Fruit fly (Drosophila melanogaster) whole organism, embryonic: ENCODE measurements around the gene CG16953.
A peak's percentile ranks its signal among the peaks of the same experiment; 100 is the strongest.

Source experiments
- Blimp-1 ChIP-seq: fragments of 200-800 bp; sonication (Bioruptor generic); optimal IDR thresholded peaks from 3 replicates; lab custom pipeline; 2018; ENCODE audit warnings: missing biosample characterization, missing genetic modification characterization, mild to moderate bottlenecking, moderate library complexity, missing genetic modification reagents
- CG10209 ChIP-seq: fragments of 200-800 bp; sonication (Bioruptor generic); optimal IDR thresholded peaks from 3 replicates; lab custom pipeline; 2017; ENCODE audit warnings: missing biosample characterization, mild to moderate bottlenecking, missing genetic modification characterization, missing genetic modification reagents
- CG11085 ChIP-seq: fragments of 200-800 bp; sonication (Bioruptor generic); IDR thresholded peaks from 2 replicates; pipeline ENCODE4 v1.3.6; 2022; ENCODE audit warnings: missing biosample characterization, missing genetic modification characterization
- CG12299 ChIP-seq: fragments of 200-800 bp; sonication (Bioruptor generic); optimal IDR thresholded peaks from 2 replicates; lab custom pipeline; 2018; ENCODE audit warnings: missing biosample characterization, mild to moderate bottlenecking, missing genetic modification characterization
- CG13123 ChIP-seq: fragments of 200-800 bp; sonication (Bioruptor generic); optimal IDR thresholded peaks from 2 replicates; lab custom pipeline; 2016; ENCODE audit warnings: missing biosample characterization, missing genetic modification characterization
- CG14441 ChIP-seq: fragments of 200-800 bp; sonication (Bioruptor generic); IDR thresholded peaks from 2 replicates; pipeline ENCODE4 v1.3.6; 2022; ENCODE audit warnings: missing biosample characterization, missing genetic modification characterization
- CG14710 ChIP-seq: fragments of 200-800 bp; sonication (Bioruptor generic); optimal IDR thresholded peaks from 3 replicates; lab custom pipeline; 2019; ENCODE audit warnings: missing biosample characterization, mild to moderate bottlenecking, missing genetic modification characterization, moderate library complexity
- CG1792 ChIP-seq: fragments of 200-800 bp; sonication (Bioruptor generic); optimal IDR thresholded peaks from 2 replicates; lab custom pipeline; 2016; ENCODE audit warnings: missing biosample characterization, missing genetic modification characterization
- CG2129 ChIP-seq: fragments of 200-800 bp; sonication (Bioruptor generic); IDR thresholded peaks from 2 replicates; pipeline ENCODE4 v1.3.6; 2022; ENCODE audit warnings: missing biosample characterization, missing genetic modification characterization; ENCODE audit not compliant: partially characterized antibody
- CG3838 ChIP-seq: fragments of 200-800 bp; sonication (Bioruptor generic); optimal IDR thresholded peaks from 3 replicates; lab custom pipeline; 2016; ENCODE audit warnings: missing biosample characterization, missing genetic modification characterization
- CG6854 ChIP-seq: fragments of 200-800 bp; sonication (Bioruptor generic); optimal IDR thresholded peaks from 3 replicates; lab custom pipeline; 2017; ENCODE audit warnings: missing biosample characterization, mild to moderate bottlenecking, missing genetic modification characterization
- CG7745 ChIP-seq: fragments of 200-800 bp; sonication (Bioruptor generic); optimal IDR thresholded peaks from 2 replicates; lab custom pipeline; 2018; ENCODE audit warnings: missing biosample characterization, mild to moderate bottlenecking, missing genetic modification characterization, moderate library complexity
- CG8924 ChIP-seq: fragments of 200-800 bp; optimal IDR thresholded peaks from 3 replicates; lab custom pipeline; 2019; ENCODE audit warnings: missing biosample characterization, mild to moderate bottlenecking, missing genetic modification characterization, moderate library complexity
- CG9609 ChIP-seq: fragments of 200-800 bp; sonication (Bioruptor generic); optimal IDR thresholded peaks from 3 replicates; lab custom pipeline; 2016; ENCODE audit warnings: missing biosample characterization, missing genetic modification characterization
- CG9727 ChIP-seq: fragments of 200-800 bp; sonication (Bioruptor generic); optimal IDR thresholded peaks from 3 replicates; lab custom pipeline; 2017; ENCODE audit warnings: missing biosample characterization, mild to moderate bottlenecking, missing genetic modification characterization
- CHES-1-like ChIP-seq: fragments of 200-800 bp; sonication (Bioruptor generic); optimal IDR thresholded peaks from 2 replicates; lab custom pipeline; 2016; ENCODE audit warnings: missing biosample characterization, missing genetic modification characterization
- Dbx ChIP-seq: fragments of 200-800 bp; sonication (Bioruptor generic); IDR thresholded peaks from 3 replicates; pipeline ENCODE4 v1.3.6; 2022; ENCODE audit warnings: missing biosample characterization, missing genetic modification characterization
- Doc3 ChIP-seq: fragments of 200-800 bp; sonication (Bioruptor generic); IDR thresholded peaks from 3 replicates; pipeline ENCODE4 v1.3.6; 2022; ENCODE audit warnings: missing biosample characterization, missing genetic modification characterization; ENCODE audit not compliant: partially characterized antibody
- Dp ChIP-seq: fragments of 200-800 bp; sonication (Bioruptor generic); optimal IDR thresholded peaks from 2 replicates; lab custom pipeline; 2018; ENCODE audit warnings: missing biosample characterization, mild to moderate bottlenecking, missing genetic modification characterization, moderate library complexity
- HHEX ChIP-seq: fragments of 200-800 bp; sonication (Bioruptor generic); optimal IDR thresholded peaks from 3 replicates; lab custom pipeline; 2017; ENCODE audit warnings: missing biosample characterization, mild to moderate bottlenecking, missing genetic modification characterization, missing genetic modification reagents
- HLH4C ChIP-seq: fragments of 200-800 bp; sonication (Bioruptor generic); IDR thresholded peaks from 3 replicates; pipeline ENCODE4 v1.3.6; 2022; ENCODE audit warnings: missing biosample characterization, missing genetic modification characterization; ENCODE audit not compliant: partially characterized antibody
- Hmr ChIP-seq: fragments of 200-800 bp; sonication (Bioruptor generic); optimal IDR thresholded peaks from 3 replicates; lab custom pipeline; 2017; ENCODE audit warnings: mild to moderate bottlenecking, missing biosample characterization, missing genetic modification reagents, missing genetic modification characterization
- Hsf ChIP-seq: fragments of 200-800 bp; sonication (Bioruptor generic); optimal IDR thresholded peaks from 3 replicates; lab custom pipeline; 2016; ENCODE audit warnings: missing biosample characterization, missing genetic modification characterization
- Lhr ChIP-seq: fragments of 200-800 bp; sonication (Bioruptor generic); optimal IDR thresholded peaks from 3 replicates; lab custom pipeline; 2017; ENCODE audit warnings: mild to moderate bottlenecking, missing biosample characterization, missing genetic modification reagents, missing genetic modification characterization
- Max ChIP-seq: fragments of 200-800 bp; sonication (Bioruptor generic); optimal IDR thresholded peaks from 2 replicates; lab custom pipeline; 2016; ENCODE audit warnings: missing biosample characterization, mild to moderate bottlenecking, missing genetic modification characterization
- Rfx ChIP-seq: fragments of 200-800 bp; sonication (Bioruptor generic); IDR thresholded peaks from 2 replicates; pipeline ENCODE4 v1.3.6; 2022; ENCODE audit warnings: missing biosample characterization, missing genetic modification characterization
- ab ChIP-seq: fragments of 200-800 bp; sonication (Bioruptor generic); optimal IDR thresholded peaks from 2 replicates; lab custom pipeline; 2016; ENCODE audit warnings: missing biosample characterization, missing genetic modification characterization
- ap ChIP-seq: fragments of 200-800 bp; sonication (Bioruptor generic); IDR thresholded peaks from 2 replicates; pipeline ENCODE4 v1.3.6; 2022; ENCODE audit warnings: missing biosample characterization, missing genetic modification characterization
- az2 ChIP-seq: fragments of 200-800 bp; sonication (Bioruptor generic); optimal IDR thresholded peaks from 3 replicates; lab custom pipeline; 2016; ENCODE audit warnings: missing biosample characterization, missing genetic modification characterization
- bigmax ChIP-seq: fragments of 200-800 bp; sonication (Bioruptor generic); optimal IDR thresholded peaks from 2 replicates; lab custom pipeline; 2018; ENCODE audit warnings: missing biosample characterization, mild to moderate bottlenecking, missing genetic modification characterization
- cad ChIP-seq: fragments of >200 bp; optimal IDR thresholded peaks from 2 replicates; lab custom pipeline; 2017; ENCODE audit warnings: missing biosample characterization, missing genetic modification characterization
- cato ChIP-seq: fragments of 200-800 bp; sonication (Bioruptor generic); optimal IDR thresholded peaks from 2 replicates; lab custom pipeline; 2016; ENCODE audit warnings: missing biosample characterization, missing genetic modification characterization, borderline replicate concordance
- crc ChIP-seq: fragments of 200-800 bp; sonication (Bioruptor generic); optimal IDR thresholded peaks from 2 replicates; lab custom pipeline; 2016; ENCODE audit warnings: missing biosample characterization, missing genetic modification characterization
- dmrt99B ChIP-seq: fragments of 200-800 bp; sonication (Bioruptor generic); optimal IDR thresholded peaks from 2 replicates; lab custom pipeline; 2018; ENCODE audit warnings: missing biosample characterization, mild to moderate bottlenecking, missing genetic modification characterization, moderate library complexity
- dpn ChIP-seq, 2 experiments: fragments of 200-800 bp; sonication (Bioruptor generic); optimal IDR thresholded peaks; 3 replicates each; lab custom pipeline; 2016; ENCODE audit warnings: missing biosample characterization in 2 of 2, missing genetic modification characterization in 2 of 2
- gce ChIP-seq: fragments of 200-800 bp; sonication (Bioruptor generic); IDR thresholded peaks from 3 replicates; pipeline ENCODE4 v1.3.6; 2022; ENCODE audit warnings: missing biosample characterization, missing genetic modification characterization
- gcm2 ChIP-seq: fragments of 200-800 bp; sonication (Bioruptor generic); optimal IDR thresholded peaks from 2 replicates; lab custom pipeline; 2016; ENCODE audit warnings: missing biosample characterization, missing genetic modification characterization
- hbn ChIP-seq: fragments of 200-800 bp; sonication (Bioruptor generic); IDR thresholded peaks from 2 replicates; pipeline ENCODE4 v1.3.6; 2022; ENCODE audit warnings: missing biosample characterization, missing genetic modification characterization; ENCODE audit not compliant: partially characterized antibody
- luna ChIP-seq: fragments of 200-800 bp; sonication (Bioruptor generic); optimal IDR thresholded peaks from 2 replicates; lab custom pipeline; 2016; ENCODE audit warnings: missing biosample characterization, missing genetic modification characterization
- oc ChIP-seq: fragments of 200-800 bp; sonication (Bioruptor generic); optimal IDR thresholded peaks from 2 replicates; lab custom pipeline; 2018; ENCODE audit warnings: missing biosample characterization, mild to moderate bottlenecking, missing genetic modification characterization, moderate library complexity
- pum ChIP-seq: fragments of 200-800 bp; sonication (Bioruptor generic); optimal IDR thresholded peaks from 2 replicates; lab custom pipeline; 2016; ENCODE audit warnings: missing biosample characterization, missing genetic modification characterization
- scrt ChIP-seq: fragments of 200-800 bp; sonication (Bioruptor generic); optimal IDR thresholded peaks from 2 replicates; lab custom pipeline; 2018; ENCODE audit warnings: missing biosample characterization, mild to moderate bottlenecking, missing genetic modification characterization, moderate library complexity
- sens-2 ChIP-seq: fragments of 200-800 bp; sonication (Bioruptor generic); IDR thresholded peaks from 2 replicates; pipeline ENCODE4 v1.3.6; 2022; ENCODE audit warnings: missing biosample characterization, missing genetic modification characterization
- shn ChIP-seq: fragments of 200-800 bp; sonication (Bioruptor generic); optimal IDR thresholded peaks from 3 replicates; lab custom pipeline; 2016; ENCODE audit warnings: missing biosample characterization, missing genetic modification characterization
- sisA ChIP-seq: fragments of 200-800 bp; sonication (Bioruptor generic); IDR thresholded peaks from 2 replicates; pipeline ENCODE4 v1.3.6; 2022; ENCODE audit warnings: missing biosample characterization, missing genetic modification characterization
- slp2 ChIP-seq: fragments of 200-800 bp; sonication (Bioruptor generic); optimal IDR thresholded peaks from 2 replicates; lab custom pipeline; 2016; ENCODE audit warnings: missing biosample characterization, missing genetic modification characterization
- tin ChIP-seq: fragments of 200-800 bp; sonication (Bioruptor generic); optimal IDR thresholded peaks from 3 replicates; lab custom pipeline; 2016; ENCODE audit warnings: missing biosample characterization, missing genetic modification characterization
- vfl ChIP-seq: fragments of 200-800 bp; sonication (Bioruptor generic); optimal IDR thresholded peaks from 2 replicates; lab custom pipeline; 2016; ENCODE audit warnings: missing biosample characterization, missing genetic modification characterization
- zfh1 ChIP-seq: fragments of 200-800 bp; sonication (Bioruptor generic); IDR thresholded peaks from 3 replicates; pipeline ENCODE4 v1.3.6; 2022; ENCODE audit warnings: missing biosample characterization, missing genetic modification characterization

The CG16953 gene

DNA sequence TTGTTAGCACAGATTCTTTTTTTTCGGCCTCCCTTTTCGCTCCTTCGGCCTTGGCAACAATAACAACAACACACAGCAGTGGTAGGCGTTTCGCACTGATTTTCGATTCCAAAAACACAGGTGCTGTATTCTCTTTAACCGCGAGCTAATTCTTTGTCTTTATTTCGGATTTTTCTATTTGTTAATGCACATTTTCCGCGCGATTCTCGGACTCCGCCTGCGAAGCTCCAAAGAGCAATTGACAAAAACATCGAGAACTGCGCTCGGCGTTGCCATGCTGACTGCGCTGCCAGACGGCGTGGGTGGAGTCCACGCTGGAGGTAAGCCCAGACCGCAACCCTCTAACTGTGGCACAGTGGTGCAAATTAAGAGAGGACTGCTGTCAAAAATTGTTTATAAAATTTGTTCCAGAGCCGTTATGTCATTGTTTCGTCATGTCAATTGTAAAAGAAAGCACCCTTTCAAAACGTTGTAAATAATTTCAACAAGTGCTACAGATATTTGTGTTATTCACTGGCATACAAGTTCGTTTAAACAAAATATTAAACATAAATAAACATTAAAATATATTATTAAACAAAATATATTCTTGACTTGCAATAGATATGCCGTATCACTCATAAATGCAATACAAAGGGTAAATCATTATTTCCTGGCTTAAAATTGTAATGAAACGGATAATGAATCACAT is 28.1 kb downstream of the CG16953 start, which contains the start of the genes DPCoAC and CG5180 (continued):
- TF ChIP-seq CG6854 (GFP tag; lab: Kevin White, UChicago) (peak; percentile 57), Blimp-1 (GFP tag; lab: Kevin White, UChicago) (peak; percentile 7), dpn (GFP tag; optimal IDR thresholded peaks at IDR 0.05; lab: Kevin White, UChicago) (peak; percentile 68 to 73), Doc3 (GFP tag; lab: Robert Waterston, UW) (no peak), Lhr (GFP tag; lab: Kevin White, UChicago) (peak; percentile 84), zfh1 (GFP tag; lab: Robert Waterston, UW) (peak; percentile 78; the same call in 2 of the 3 replicates), CG13123 (GFP tag; lab: Kevin White, UChicago) (peak; percentile 51), Dbx (GFP tag; lab: Robert Waterston, UW) (peak; percentile 85), gce (GFP tag; lab: Robert Waterston, UW) (0 out of 3 replicates have a peak, but pooled peaks have one; percentile 47), CG12299 (peak; percentile 60), hbn (peak; percentile 49), tin (peak; percentile 72), CG8924 (tag; lab: Kevin White, UChicago) (peak; percentile 59), oc (tag; lab: Kevin White, UChicago) (no peak), dmrt99B (peak; percentile 52), sisA (GFP tag; lab: Robert Waterston, UW) (peak; percentile 77), ap (peak; percentile 41; the same call in 1 of the 2 replicates), slp2 (GFP tag; lab: Kevin White, UChicago) (peak; percentile 56), pum (GFP tag; lab: Kevin White, UChicago) (peak; percentile 64), Hsf (peak; percentile 60), bigmax (GFP tag; lab: Kevin White, UChicago) (peak; percentile 16), Rfx (GFP tag; lab: Robert Waterston, UW) (peak; percentile 88), CG9609 (GFP tag; lab: Kevin White, UChicago) (peak; percentile 74), HHEX (GFP tag; lab: Kevin White, UChicago) (peak; percentile 51), ab (GFP tag; lab: Kevin White, UChicago) (peak; percentile 5), CG7745 (tag; lab: Kevin White, UChicago) (no peak), cad (GFP tag; lab: Kevin White, UChicago) (no peak), scrt (GFP tag; lab: Kevin White, UChicago) (peak; percentile 47), CG14710 (tag; lab: Kevin White, UChicago) (peak; percentile 53), CG2129 (GFP tag; lab: Robert Waterston, UW) (no peak), CG10209 (GFP tag; lab: Kevin White, UChicago) (peak; percentile 28), sens-2 (GFP tag; lab: Robert Waterston, UW) (no peak), Max (GFP tag; lab: Kevin White, UChicago) (peak; percentile 53), CG3838 (GFP tag; lab: Kevin White, UChicago) (peak; percentile 46), CHES-1-like (GFP tag; lab: Kevin White, UChicago) (peak; percentile 68), shn (GFP tag; lab: Kevin White, UChicago) (peak; percentile 63), cato (GFP tag; lab: Kevin White, UChicago) (no peak), luna (GFP tag; lab: Kevin White, UChicago) (no peak), crc (peak; percentile 62), CG11085 (GFP tag; lab: Robert Waterston, UW) (peak; percentile 72), Dp (GFP tag; lab: Kevin White, UChicago) (no peak), Hmr (GFP tag; lab: Kevin White, UChicago) (peak; percentile 69), HLH4C (GFP tag; lab: Robert Waterston, UW) (no peak), az2 (peak; percentile 41), CG14441 (GFP tag; lab: Robert Waterston, UW) (peak; percentile 80), CG9727 (GFP tag; lab: Kevin White, UChicago) (peak; percentile 73), vfl (peak; percentile 48), CG1792 (GFP tag; lab: Kevin White, UChicago) (peak; percentile 33), gcm2 (no peak)
